Worm (Caenorhabditis elegans) whole organism, L2 larva: Measurements from ENCODE around the gene srz-24.

Experiments used
- C34F6.9 ChIP-seq: fragments of 150-350 bp; optimal IDR thresholded peaks from 2 replicates; lab custom pipeline; 2014; ENCODE audit warnings: missing biosample characterization, missing genetic modification characterization
- F13H6.1 ChIP-seq: sonication (generic microtip); optimal IDR thresholded peaks from 2 replicates; lab custom pipeline; 2016; ENCODE audit warnings: missing genetic modification characterization, missing compliant biosample characterization
- Y55F3AM.14 ChIP-seq: fragments of 200-800 bp; sonication (Bioruptor generic); optimal IDR thresholded peaks from 2 replicates; lab custom pipeline; 2018; ENCODE audit warnings: mild to moderate bottlenecking, missing genetic modification characterization, missing compliant biosample characterization
- ZK546.5 ChIP-seq: sonication (generic microtip); optimal IDR thresholded peaks from 2 replicates; lab custom pipeline; 2017; ENCODE audit warnings: missing biosample characterization, missing genetic modification characterization
- alr-1 ChIP-seq: fragments of 150-350 bp; optimal IDR thresholded peaks from 2 replicates; lab custom pipeline; 2014; ENCODE audit warnings: missing biosample characterization, missing genetic modification characterization
- aly-2 ChIP-seq: fragments of 150-350 bp; optimal IDR thresholded peaks from 2 replicates; lab custom pipeline; 2014; ENCODE audit warnings: missing biosample characterization, missing genetic modification characterization
- ama-1 ChIP-seq: fragments of 150-350 bp; optimal IDR thresholded peaks from 2 replicates; lab custom pipeline; 2018; ENCODE audit warnings: inconsistent platforms
- blmp-1 ChIP-seq: sonication (generic microtip); optimal IDR thresholded peaks from 2 replicates; lab custom pipeline; 2017; ENCODE audit warnings: missing genetic modification characterization, mild to moderate bottlenecking, missing compliant biosample characterization, antibody characterized with exemption, moderate library complexity; ENCODE audit not compliant: insufficient read depth
- ceh-82 ChIP-seq: fragments of 150-350 bp; optimal IDR thresholded peaks from 2 replicates; lab custom pipeline; 2014; ENCODE audit warnings: missing biosample characterization, missing genetic modification characterization
- crh-2 ChIP-seq: sonication (generic microtip); optimal IDR thresholded peaks from 2 replicates; lab custom pipeline; 2017; ENCODE audit warnings: missing biosample characterization, missing genetic modification characterization
- egl-27 ChIP-seq: sonication (generic microtip); optimal IDR thresholded peaks from 3 replicates; lab custom pipeline; 2017; ENCODE audit warnings: missing biosample characterization, missing genetic modification reagents, missing genetic modification characterization
- elt-1 ChIP-seq: fragments of 150-350 bp; optimal IDR thresholded peaks from 2 replicates; lab custom pipeline; 2014; ENCODE audit warnings: missing biosample characterization, missing genetic modification characterization
- elt-3 ChIP-seq: sonication (generic microtip); optimal IDR thresholded peaks from 2 replicates; lab custom pipeline; 2017; ENCODE audit warnings: missing biosample characterization, missing genetic modification characterization
- fos-1 ChIP-seq: fragments of 150-350 bp; optimal IDR thresholded peaks from 2 replicates; lab custom pipeline; 2014; ENCODE audit warnings: missing biosample characterization, missing genetic modification characterization
- lin-11 ChIP-seq: fragments of 150-350 bp; sonication (generic microtip); optimal IDR thresholded peaks from 2 replicates; lab custom pipeline; 2014; ENCODE audit warnings: missing biosample characterization, missing genetic modification characterization, inconsistent platforms, mixed read lengths
- lin-39 ChIP-seq: fragments of 150-350 bp; optimal IDR thresholded peaks from 2 replicates; lab custom pipeline; 2014; ENCODE audit warnings: missing biosample characterization, missing genetic modification reagents, missing genetic modification characterization
- mab-5 ChIP-seq: fragments of 150-350 bp; optimal IDR thresholded peaks from 2 replicates; lab custom pipeline; 2014; ENCODE audit warnings: missing biosample characterization, missing genetic modification characterization
- mdl-1 ChIP-seq, 2 experiments: fragments of 150-350 bp in 1 of 2; sonication (generic microtip) in 1 of 2; optimal IDR thresholded peaks; 2 replicates each; lab custom pipeline; 2017; ENCODE audit warnings: missing biosample characterization in 2 of 2, missing genetic modification characterization in 2 of 2
- nhr-10 ChIP-seq: sonication (generic microtip); optimal IDR thresholded peaks from 2 replicates; lab custom pipeline; 2017; ENCODE audit warnings: missing biosample characterization, missing genetic modification characterization
- nhr-12 ChIP-seq: fragments of 150-350 bp; optimal IDR thresholded peaks from 2 replicates; lab custom pipeline; 2014; ENCODE audit warnings: missing biosample characterization, missing genetic modification characterization
- nhr-129 ChIP-seq: fragments of 150-350 bp; optimal IDR thresholded peaks from 2 replicates; lab custom pipeline; 2014; ENCODE audit warnings: missing biosample characterization, missing genetic modification characterization
- nhr-23 ChIP-seq: fragments of 150-350 bp; optimal IDR thresholded peaks from 2 replicates; lab custom pipeline; 2014; ENCODE audit warnings: missing biosample characterization, missing genetic modification reagents, missing genetic modification characterization
- nhr-237 ChIP-seq: fragments of 150-350 bp; optimal IDR thresholded peaks from 2 replicates; lab custom pipeline; 2014; ENCODE audit warnings: missing biosample characterization, missing genetic modification characterization
- nhr-25 ChIP-seq: fragments of 150-350 bp; sonication (generic microtip); optimal IDR thresholded peaks from 3 replicates; lab custom pipeline; 2014; ENCODE audit warnings: missing biosample characterization, missing genetic modification characterization
- nhr-6 ChIP-seq: fragments of 150-350 bp; optimal IDR thresholded peaks from 2 replicates; lab custom pipeline; 2014; ENCODE audit warnings: missing biosample characterization, missing genetic modification characterization
- nhr-77 ChIP-seq: fragments of 150-350 bp; optimal IDR thresholded peaks from 2 replicates; lab custom pipeline; 2014; ENCODE audit warnings: missing biosample characterization, missing genetic modification characterization
- peb-1 ChIP-seq: fragments of 150-350 bp; optimal IDR thresholded peaks from 2 replicates; lab custom pipeline; 2014; ENCODE audit warnings: missing biosample characterization, missing genetic modification characterization
- sem-4 ChIP-seq: fragments of 150-350 bp; optimal IDR thresholded peaks from 2 replicates; lab custom pipeline; 2014; ENCODE audit warnings: missing biosample characterization, missing genetic modification reagents, missing genetic modification characterization
- skn-1 ChIP-seq: sonication (generic microtip); optimal IDR thresholded peaks from 2 replicates; lab custom pipeline; 2017; ENCODE audit warnings: missing biosample characterization, missing genetic modification characterization
- sma-3 ChIP-seq: sonication (generic microtip); optimal IDR thresholded peaks from 2 replicates; lab custom pipeline; 2016; ENCODE audit warnings: missing genetic modification reagents, missing genetic modification characterization, missing compliant biosample characterization
- sma-9 ChIP-seq, 2 experiments: fragments of 150-350 bp in 1 of 2; sonication (generic microtip) in 1 of 2; optimal IDR thresholded peaks; 2 replicates each; lab custom pipeline; 2014 to 2016; ENCODE audit warnings: missing genetic modification characterization in 2 of 2, mild to moderate bottlenecking in 1 of 2, missing biosample characterization in 1 of 2, missing compliant biosample characterization in 1 of 2, missing genetic modification reagents in 1 of 2, moderate library complexity in 1 of 2
- unc-55 ChIP-seq: fragments of 150-350 bp; sonication (generic microtip); optimal IDR thresholded peaks from 3 replicates; lab custom pipeline; 2014; ENCODE audit warnings: missing biosample characterization, missing genetic modification reagents, missing genetic modification characterization
- unc-62 ChIP-seq: fragments of 150-350 bp; optimal IDR thresholded peaks from 2 replicates; lab custom pipeline; 2014; ENCODE audit warnings: missing biosample characterization, missing genetic modification reagents, missing genetic modification characterization
- ztf-4 ChIP-seq: fragments of 150-350 bp; optimal IDR thresholded peaks from 2 replicates; lab custom pipeline; 2014; ENCODE audit warnings: missing biosample characterization, missing genetic modification characterization

srz-24 gene

ce11 chrIV:5008378-5008777 is 27.5 kb upstream of the srz-24 start, which contains the start of gene srm-2:
srm-2 (plus strand) TSS chrIV:5008678.
- TF ChIP-seq nhr-12 (tag; lab: Kevin White, UChicago) (no peak), C34F6.9 (tag; lab: Kevin White, UChicago) (no peak), elt-3 (no peak), nhr-129 (no peak), nhr-6 (tag; lab: Kevin White, UChicago) (no peak), lin-39 (no peak), ama-1 (no peak)

DNA sequence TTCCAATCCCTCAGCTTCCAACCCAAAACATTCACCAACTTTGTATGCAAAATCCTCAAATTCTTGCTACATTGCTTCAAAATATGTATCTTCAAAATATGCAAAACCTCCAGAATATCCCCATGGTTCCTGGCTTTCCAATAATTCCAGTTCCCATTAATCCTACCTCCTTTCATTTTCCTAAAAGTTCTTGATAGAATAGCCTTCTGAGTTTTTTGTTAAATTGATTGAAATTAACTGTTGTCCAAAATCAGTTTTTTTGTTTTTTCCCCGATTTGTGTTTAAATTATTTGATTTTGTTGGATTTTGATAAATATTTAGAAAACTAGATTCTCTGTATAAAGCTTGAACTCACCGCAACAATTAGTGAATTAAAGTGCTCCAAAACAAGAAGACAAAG is 24.2 kb upstream of the srz-24 start:
- no peak for TF ChIP-seq crh-2 (tag; lab: Kevin White, UChicago)
- TF ChIP-seq nhr-237 (tag; lab: Kevin White, UChicago), result no peak
- no peak for TF ChIP-seq alr-1 (tag; lab: Kevin White, UChicago)

DNA sequence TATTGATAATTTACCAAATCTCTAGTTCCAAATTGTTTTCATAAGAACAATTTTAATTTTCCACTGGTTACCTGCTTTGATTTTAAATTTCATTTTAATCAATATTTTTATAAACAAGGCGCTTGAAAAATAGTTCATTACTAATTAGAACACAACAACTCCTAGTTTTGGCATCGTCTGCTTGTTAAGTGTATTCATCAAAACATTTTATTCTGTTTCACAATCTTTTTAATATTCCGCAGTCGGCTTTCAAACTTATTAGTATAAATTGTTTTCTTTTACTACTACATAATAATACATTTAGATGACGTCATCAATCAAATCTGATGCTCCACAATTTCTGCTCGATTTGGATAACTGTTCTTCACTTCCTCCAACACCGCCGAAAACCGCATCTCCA is 21.5 kb upstream of the srz-24 start, which contains the start of gene pes-1:
pes-1 (plus strand) TSS at position 301 of the 400 bp plus-strand sequence.
- no peak for TF ChIP-seq nhr-25
- no peak for TF ChIP-seq ztf-4 (tag; lab: Kevin White, UChicago)
- no peak for TF ChIP-seq unc-55 (GFP tag; lab: Kevin White, UChicago)

ce11 chrIV:4996956-4997355 is 16.0 kb upstream of the srz-24 start:
- TF ChIP-seq ztf-4 (tag; lab: Kevin White, UChicago) (no peak), nhr-129 (no peak), sem-4 (tag; lab: Kevin White, UChicago) (no peak), nhr-23 (tag; lab: Kevin White, UChicago) (no peak), mab-5 (tag; lab: Kevin White, UChicago) (no peak), aly-2 (tag; lab: Kevin White, UChicago) (no peak), F13H6.1 (no peak), lin-39 (no peak), crh-2 (tag; lab: Kevin White, UChicago) (no peak), Y55F3AM.14 (GFP tag; lab: Kevin White, UChicago) (no peak), nhr-10 (tag; lab: Kevin White, UChicago) (no peak), nhr-25 (no peak), sma-9 (GFP tag; optimal IDR thresholded peaks at IDR 0.05; lab: Kevin White, UChicago) (no peak), sma-9 (tag; optimal IDR thresholded peaks at IDR 0.05; lab: Kevin White, UChicago) (no peak), nhr-77 (tag; lab: Kevin White, UChicago) (no peak)
- TF ChIP-seq, all 48 proteins: peak for 0

DNA sequence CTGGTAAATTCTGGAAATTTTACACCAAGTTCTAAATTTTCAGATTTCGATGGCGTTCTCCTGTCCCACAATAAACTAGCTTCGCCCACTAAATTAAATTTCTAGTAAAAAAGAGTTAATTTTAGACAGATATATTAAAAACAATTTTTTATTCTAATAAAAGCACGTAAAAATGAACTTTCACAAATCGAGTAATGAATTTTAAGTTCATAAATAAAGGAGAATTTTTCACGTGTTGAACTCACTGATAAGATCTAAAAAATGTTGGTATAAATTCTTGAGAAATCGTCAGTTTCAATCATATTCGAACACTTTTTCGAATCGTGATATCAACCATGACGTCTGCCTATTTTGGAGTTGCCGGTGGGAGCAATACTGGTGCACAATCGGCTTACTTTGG is 14.9 kb upstream of the srz-24 start, which contains the start of gene ssq-2:
ssq-2 (plus strand) TSS at position 301 of the 400 bp plus-strand sequence.
- TF ChIP-seq nhr-23 (tag; lab: Kevin White, UChicago), result no peak
- TF ChIP-seq sma-3 (GFP tag; lab: Kevin White, UChicago), result no peak
- TF ChIP-seq ZK546.5, result no peak
- TF ChIP-seq nhr-6 (tag; lab: Kevin White, UChicago), result no peak
- no peak for TF ChIP-seq skn-1 (tag; lab: Kevin White, UChicago)
- no peak for TF ChIP-seq peb-1 (tag; lab: Kevin White, UChicago)
- TF ChIP-seq nhr-77 (tag; lab: Kevin White, UChicago), result no peak
- TF ChIP-seq egl-27 (tag; lab: Kevin White, UChicago), result no peak
- no peak for TF ChIP-seq nhr-237 (tag; lab: Kevin White, UChicago)
- no peak for TF ChIP-seq sma-9 (GFP tag; optimal IDR thresholded peaks at IDR 0.05; lab: Kevin White, UChicago)
- no peak for TF ChIP-seq sma-9 (tag; optimal IDR thresholded peaks at IDR 0.05; lab: Kevin White, UChicago)
- no peak for TF ChIP-seq fos-1 (tag; lab: Kevin White, UChicago)
- no peak for TF ChIP-seq unc-62 (GFP tag; lab: Kevin White, UChicago)
- TF ChIP-seq ceh-82 (tag; lab: Kevin White, UChicago), result no peak
- TF ChIP-seq elt-1 (tag; lab: Kevin White, UChicago), result no peak
- TF ChIP-seq nhr-10 (tag; lab: Kevin White, UChicago), result no peak
- no peak for TF ChIP-seq nhr-12 (tag; lab: Kevin White, UChicago)
- TF ChIP-seq unc-55 (GFP tag; lab: Kevin White, UChicago), result no peak
- no peak for TF ChIP-seq blmp-1 (tag; lab: Kevin White, UChicago)
- TF ChIP-seq lin-11 (tag; lab: Kevin White, UChicago), result no peak
- no peak for TF ChIP-seq mdl-1 (tag; optimal IDR thresholded peaks at IDR 0.05; lab: Kevin White, UChicago)
